Fruit fly (Drosophila melanogaster) whole organism, adult: ENCODE data around the gene Elo68beta.

ENCODE experiments used
- CG1620 ChIP-seq: fragments of 200-800 bp; sonication (Bioruptor generic); optimal IDR thresholded peaks from 2 replicates; lab custom pipeline; 2016; ENCODE audit warnings: missing biosample characterization, missing genetic modification characterization
- CG33017 ChIP-seq: fragments of 200-800 bp; sonication (Bioruptor generic); optimal IDR thresholded peaks from 2 replicates; lab custom pipeline; 2018; ENCODE audit warnings: missing biosample characterization, mild to moderate bottlenecking, missing genetic modification characterization, moderate library complexity
- Crg-1 ChIP-seq: fragments of 200-800 bp; sonication (Bioruptor generic); optimal IDR thresholded peaks from 2 replicates; lab custom pipeline; 2016; ENCODE audit warnings: missing biosample characterization, missing genetic modification characterization
- Hr96 ChIP-seq: fragments of 200-800 bp; sonication (Bioruptor generic); optimal IDR thresholded peaks from 2 replicates; lab custom pipeline; 2016; ENCODE audit warnings: missing biosample characterization, missing genetic modification characterization
- bab1 ChIP-seq: fragments of 200-800 bp; sonication (Bioruptor generic); optimal IDR thresholded peaks from 3 replicates; lab custom pipeline; 2019; ENCODE audit warnings: missing biosample characterization, mild to moderate bottlenecking, missing genetic modification characterization, moderate library complexity
- cic ChIP-seq: fragments of 200-800 bp; sonication (Bioruptor generic); optimal IDR thresholded peaks from 2 replicates; lab custom pipeline; 2017; ENCODE audit warnings: missing biosample characterization, mild to moderate bottlenecking, missing genetic modification characterization, moderate library complexity
- cnc ChIP-seq, 2 experiments: fragments of >200 bp; optimal IDR thresholded peaks; 2 replicates each; lab custom pipeline; 2017
- kay ChIP-seq: fragments of 200-800 bp; sonication (Bioruptor generic); peaks from one replicate; lab custom pipeline; 2016; ENCODE audit warnings: missing biosample characterization, missing genetic modification characterization, borderline replicate concordance
- pad ChIP-seq: fragments of 200-800 bp; sonication (Bioruptor generic); optimal IDR thresholded peaks from 3 replicates; lab custom pipeline; 2017; ENCODE audit warnings: missing biosample characterization, missing genetic modification characterization, mild to moderate bottlenecking, moderate library complexity, missing genetic modification reagents
- tj ChIP-seq: fragments of 200-800 bp; sonication (Bioruptor generic); optimal IDR thresholded peaks from 3 replicates; lab custom pipeline; 2017; ENCODE audit warnings: missing biosample characterization, mild to moderate bottlenecking, missing genetic modification characterization, moderate library complexity

DNA sequence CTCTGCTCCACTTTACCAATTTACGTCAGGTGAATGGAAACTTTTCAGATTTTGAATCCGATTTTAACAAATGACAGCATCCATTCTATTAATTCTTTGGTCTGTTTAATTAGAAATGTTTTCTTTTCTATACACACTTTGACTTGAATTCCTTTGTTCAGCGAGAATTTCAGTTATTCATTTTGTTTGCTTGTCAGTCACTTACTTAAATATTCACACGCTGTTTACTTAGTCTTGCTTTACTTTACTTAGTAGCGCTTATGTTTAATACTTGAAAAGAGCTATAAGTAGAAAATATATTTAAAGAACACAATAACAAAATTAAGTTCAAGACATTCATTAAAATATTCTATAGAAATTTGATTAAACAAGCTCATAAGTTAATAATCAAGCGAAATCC, 5.9 kb upstream of the Elo68beta start, which contains the start of gene CG32073:
- TF ChIP-seq CG1620 (GFP tag; lab: Kevin White, UChicago) (no peak), cnc (optimal IDR thresholded peaks at IDR 0.05; lab: Kevin White, UChicago) (no peak), cic (GFP tag; lab: Kevin White, UChicago) (no peak), kay (GFP tag; lab: Kevin White, UChicago) (no peak), tj (GFP tag; lab: Kevin White, UChicago) (no peak), pad (no peak), bab1 (GFP tag; lab: Kevin White, UChicago) (no peak), Hr96 (no peak), CG33017 (tag; lab: Kevin White, UChicago) (no peak), Crg-1 (GFP tag; lab: Kevin White, UChicago) (no peak)
